Worm (Caenorhabditis elegans) whole organism, midembryonic: ENCODE measurements around the gene T04G9.4.

Experiments used
- cog-1 ChIP-seq: sonication (generic microtip); optimal IDR thresholded peaks from 2 replicates; lab custom pipeline; 2016; ENCODE audit warnings: missing genetic modification characterization, missing compliant biosample characterization
- ref-1 ChIP-seq: fragments of 200-800 bp; sonication (Bioruptor generic); conservative IDR thresholded peaks from 2 replicates; pipeline ENCODE4 v1.3.6; 2022; ENCODE audit warnings: missing genetic modification reagents, missing genetic modification characterization, missing compliant biosample characterization

ce11 chrX:787992-788391 is 15.7 kb downstream of the T04G9.4 start, which contains the start of gene attf-5:
- no peak for TF ChIP-seq ref-1 (GFP tag; lab: Robert Waterston, UW)
- no peak for TF ChIP-seq cog-1 (tag; lab: Kevin White, UChicago)
